Worm (Caenorhabditis elegans) whole organism, L4 larva: ENCODE results near the gene try-9.

Experiments used
- T20F7.1 ChIP-seq: fragments of 200-800 bp; sonication (Bioruptor generic); optimal IDR thresholded peaks from 2 replicates; lab custom pipeline; 2018; ENCODE audit warnings: mild to moderate bottlenecking, missing genetic modification characterization, missing compliant biosample characterization
- T26A8.4 ChIP-seq: fragments of 200-800 bp; sonication (Bioruptor generic); IDR thresholded peaks from 2 replicates; pipeline ENCODE4 v1.3.6; 2022; ENCODE audit warnings: missing genetic modification characterization, missing compliant biosample characterization
- Y105C5A.15 ChIP-seq: fragments of 200-800 bp; sonication (Bioruptor generic); IDR thresholded peaks from 2 replicates; pipeline ENCODE4 v1.3.6; 2022; ENCODE audit warnings: missing genetic modification characterization, missing compliant biosample characterization
- aha-1 ChIP-seq: fragments of 150-350 bp; peaks from one replicate; lab custom pipeline; 2014; ENCODE audit warnings: missing biosample characterization, missing genetic modification characterization
- ama-1 ChIP-seq: fragments of 150-350 bp; optimal IDR thresholded peaks from 2 replicates; lab custom pipeline; 2014; ENCODE audit warnings: inconsistent platforms, mixed read lengths
- ceh-62 ChIP-seq: sonication (generic microtip); optimal IDR thresholded peaks from 2 replicates; lab custom pipeline; 2017; ENCODE audit warnings: missing biosample characterization, missing genetic modification characterization
- ces-1 ChIP-seq: fragments of 150-350 bp; sonication (generic microtip); optimal IDR thresholded peaks from 4 replicates; lab custom pipeline; 2014; ENCODE audit warnings: missing biosample characterization, missing genetic modification reagents, missing genetic modification characterization
- dmd-6 ChIP-seq: fragments of 200-800 bp; sonication (Bioruptor generic); IDR thresholded peaks from 2 replicates; pipeline ENCODE4 v1.3.6; 2022; ENCODE audit warnings: missing genetic modification reagents, missing genetic modification characterization, missing compliant biosample characterization
- dmd-8 ChIP-seq: fragments of 200-800 bp; sonication (Bioruptor generic); IDR thresholded peaks from 2 replicates; pipeline ENCODE4 v1.3.6; 2022; ENCODE audit warnings: missing genetic modification characterization, missing compliant biosample characterization
- dpl-1 ChIP-seq: fragments of 150-350 bp; optimal IDR thresholded peaks from 2 replicates; lab custom pipeline; 2014; ENCODE audit warnings: missing biosample characterization, missing genetic modification reagents, missing genetic modification characterization
- egl-43 ChIP-seq: fragments of 200-800 bp; sonication (Bioruptor generic); IDR thresholded peaks from 2 replicates; pipeline ENCODE4 v1.3.6; 2022; ENCODE audit warnings: missing genetic modification reagents, missing genetic modification characterization, missing compliant biosample characterization
- fkh-10 ChIP-seq: fragments of 150-350 bp; optimal IDR thresholded peaks from 2 replicates; lab custom pipeline; 2014; ENCODE audit warnings: missing biosample characterization, missing genetic modification reagents, missing genetic modification characterization
- gei-8 ChIP-seq: fragments of 200-800 bp; sonication (Bioruptor generic); optimal IDR thresholded peaks from 2 replicates; lab custom pipeline; 2018; ENCODE audit warnings: mild to moderate bottlenecking, missing genetic modification characterization, missing compliant biosample characterization
- hif-1 ChIP-seq, 2 experiments: sonication (generic microtip); optimal IDR thresholded peaks; 2 replicates each; lab custom pipeline; 2016 to 2017; ENCODE audit warnings: missing compliant biosample characterization in 2 of 2, missing genetic modification characterization in 2 of 2, missing genetic modification reagents in 2 of 2, missing genotype in 2 of 2, mild to moderate bottlenecking in 1 of 2
- hmg-1.1 ChIP-seq: fragments of 200-800 bp; sonication (Bioruptor generic); IDR thresholded peaks from 2 replicates; pipeline ENCODE4 v1.3.6; 2022; ENCODE audit warnings: missing genetic modification reagents, missing genetic modification characterization, missing compliant biosample characterization
- jun-1 ChIP-seq: fragments of 150-350 bp; optimal IDR thresholded peaks from 2 replicates; lab custom pipeline; 2014; ENCODE audit warnings: missing biosample characterization, missing genetic modification reagents, missing genetic modification characterization
- lim-7 ChIP-seq: fragments of 200-800 bp; sonication (Bioruptor generic); IDR thresholded peaks from 2 replicates; pipeline ENCODE4 v1.3.6; 2022; ENCODE audit warnings: missing genetic modification characterization, missing compliant biosample characterization
- lin-39 ChIP-seq: fragments of 150-350 bp; optimal IDR thresholded peaks from 2 replicates; lab custom pipeline; 2014; ENCODE audit warnings: missing biosample characterization, missing genetic modification reagents, missing genetic modification characterization
- mdl-1 ChIP-seq, 2 experiments: fragments of 150-350 bp in 1 of 2; sonication (generic microtip) in 1 of 2; optimal IDR thresholded peaks; 2 replicates each; lab custom pipeline; 2014 to 2017; ENCODE audit warnings: missing biosample characterization in 2 of 2, missing genetic modification characterization in 2 of 2
- mep-1 ChIP-seq: fragments of 150-350 bp; sonication (generic microtip); optimal IDR thresholded peaks from 3 replicates; lab custom pipeline; 2014; ENCODE audit warnings: missing biosample characterization, missing genetic modification characterization
- mxl-3 ChIP-seq: fragments of 200-800 bp; sonication (Bioruptor generic); optimal IDR thresholded peaks from 2 replicates; lab custom pipeline; 2018; ENCODE audit warnings: mild to moderate bottlenecking, missing genetic modification characterization, missing compliant biosample characterization
- nhr-102 ChIP-seq: sonication (generic microtip); optimal IDR thresholded peaks from 2 replicates; lab custom pipeline; 2016; ENCODE audit warnings: mild to moderate bottlenecking, missing genetic modification characterization, moderate library complexity, missing compliant biosample characterization
- nhr-11 ChIP-seq: fragments of 150-350 bp; optimal IDR thresholded peaks from 2 replicates; lab custom pipeline; 2014; ENCODE audit warnings: missing biosample characterization, missing genetic modification characterization
- nhr-111 ChIP-seq: fragments of 200-800 bp; sonication (Bioruptor generic); optimal IDR thresholded peaks from 2 replicates; lab custom pipeline; 2018; ENCODE audit warnings: mild to moderate bottlenecking, missing genetic modification characterization, missing compliant biosample characterization
- nhr-25 ChIP-seq: sonication (generic microtip); optimal IDR thresholded peaks from 2 replicates; lab custom pipeline; 2017; ENCODE audit warnings: missing genetic modification characterization, mild to moderate bottlenecking, missing compliant biosample characterization, antibody characterized with exemption, moderate library complexity, borderline replicate concordance; ENCODE audit not compliant: insufficient read depth
- nhr-28 ChIP-seq: fragments of 150-350 bp; optimal IDR thresholded peaks from 2 replicates; lab custom pipeline; 2014; ENCODE audit warnings: missing biosample characterization, missing genetic modification characterization
- nhr-77 ChIP-seq: fragments of 150-350 bp; optimal IDR thresholded peaks from 2 replicates; lab custom pipeline; 2014; ENCODE audit warnings: missing biosample characterization, missing genetic modification characterization
- pha-4 ChIP-seq, 2 experiments: fragments of 150-350 bp in 1 of 2; fragments of 200-800 bp in 1 of 2; sonication (Bioruptor generic) in 1 of 2; IDR thresholded peaks in 1 of 2; optimal IDR thresholded peaks in 1 of 2; 2 replicates each; pipeline versions ENCODE4 v1.3.6 to Lab custom; 2014 to 2022; ENCODE audit warnings: missing genetic modification characterization in 2 of 2, missing genetic modification reagents in 2 of 2, missing biosample characterization in 1 of 2, missing compliant biosample characterization in 1 of 2
- set-16 ChIP-seq: fragments of 200-800 bp; sonication (Bioruptor generic); IDR thresholded peaks from 2 replicates; pipeline ENCODE4 v1.3.6; 2022; ENCODE audit warnings: missing genetic modification reagents, missing genetic modification characterization, missing compliant biosample characterization
- skn-1 ChIP-seq: fragments of 150-350 bp; optimal IDR thresholded peaks from 2 replicates; lab custom pipeline; 2014; ENCODE audit warnings: missing biosample characterization, missing genetic modification characterization
- snpc-4 ChIP-seq: fragments of 150-350 bp; optimal IDR thresholded peaks from 2 replicates; lab custom pipeline; 2014; ENCODE audit warnings: missing biosample characterization, missing genetic modification characterization
- zfp-2 ChIP-seq: sonication (generic microtip); optimal IDR thresholded peaks from 2 replicates; lab custom pipeline; 2016; ENCODE audit warnings: mild to moderate bottlenecking, missing genetic modification characterization, missing compliant biosample characterization
- zfp-3 ChIP-seq: fragments of 200-800 bp; sonication (Bioruptor generic); conservative IDR thresholded peaks from 2 replicates; pipeline ENCODE4 v1.3.6; 2022; ENCODE audit warnings: missing genetic modification reagents, missing genetic modification characterization, missing compliant biosample characterization
- zip-2 ChIP-seq: fragments of 150-350 bp; optimal IDR thresholded peaks from 2 replicates; lab custom pipeline; 2014; ENCODE audit warnings: missing biosample characterization, missing genetic modification characterization

Gene try-9

ce11 chrII:4383306-4383705 is 15.3 kb downstream of the try-9 start, which contains the start of gene fkh-6:
Gene fkh-6 (minus strand): TSS chrII:4383406.
- no peak for TF ChIP-seq mep-1 (tag; lab: Kevin White, UChicago)
- TF ChIP-seq zip-2 (tag; lab: Kevin White, UChicago) = no peak
- TF ChIP-seq jun-1 = no peak
- TF ChIP-seq nhr-11 (tag; lab: Kevin White, UChicago) = no peak
- no peak for TF ChIP-seq ama-1 (lab: Kevin White, UChicago)
- TF ChIP-seq Y105C5A.15 (GFP tag; lab: Robert Waterston, UW) = no peak
- TF ChIP-seq skn-1 = no peak

DNA sequence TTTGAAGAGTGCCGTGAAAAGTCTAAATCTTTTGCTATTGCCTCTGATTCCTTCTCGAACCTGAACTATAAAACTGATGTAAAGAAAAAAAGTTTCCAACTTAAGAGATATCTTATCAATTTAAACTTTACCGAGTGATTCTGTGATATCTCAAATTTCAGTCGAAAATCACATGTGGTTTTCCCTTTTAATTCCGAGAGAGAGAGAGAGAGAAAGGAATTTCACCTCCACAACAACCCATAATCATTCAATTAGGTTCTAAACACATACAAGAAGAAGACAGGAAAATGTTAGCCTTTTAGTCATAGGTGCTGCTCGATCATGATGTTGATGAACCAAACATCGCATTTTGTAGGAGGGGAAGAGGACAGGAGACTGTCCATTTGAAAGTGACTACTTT is 23.0 kb downstream of the try-9 start:
- TF ChIP-seq pha-4 (GFP tag; IDR thresholded peaks at IDR 0.05; lab: Robert Waterston, UW) (no peak), pha-4 (tag; optimal IDR thresholded peaks at IDR 0.05; lab: Kevin White, UChicago) (no peak), egl-43 (no peak), hif-1 (tag; optimal IDR thresholded peaks at IDR 0.05; lab: Kevin White, UChicago) (no peak)

ce11 chrII:4392526-4393057 is 24.6 kb downstream of the try-9 start, which contains the start of gene mlt-7:
Gene mlt-7 (plus strand): TSS chrII:4393007.
- no peak for TF ChIP-seq zfp-2 (tag; lab: Kevin White, UChicago)
- peak; percentile 25 for TF ChIP-seq mep-1 (tag; lab: Kevin White, UChicago)
- no peak for TF ChIP-seq gei-8 (GFP tag; lab: Kevin White, UChicago)
- 0 out of 2 replicates have a peak, but pooled peaks have one; percentile 12 for TF ChIP-seq set-16 (GFP tag; lab: Robert Waterston, UW)
- TF ChIP-seq hmg-1.1 (GFP tag; lab: Robert Waterston, UW) = 0 out of 2 replicates have a peak, but pooled peaks have one; percentile 25
- peak; percentile 84 for TF ChIP-seq mxl-3 (GFP tag; lab: Kevin White, UChicago)
- TF ChIP-seq nhr-25 (tag; lab: Kevin White, UChicago) = peak; percentile 66

ce11 chrII:4394438-4394837 is 26.4 kb downstream of the try-9 start:
- TF ChIP-seq nhr-111 (GFP tag; lab: Kevin White, UChicago) = no peak
- no peak for TF ChIP-seq ces-1 (GFP tag; lab: Kevin White, UChicago)
- TF ChIP-seq nhr-28 (tag; lab: Kevin White, UChicago) = no peak
- no peak for TF ChIP-seq hif-1 (tag; optimal IDR thresholded peaks at IDR 0.05; lab: Kevin White, UChicago)
- TF ChIP-seq dpl-1 (GFP tag; lab: Kevin White, UChicago) = no peak
- peak; percentile 65 for TF ChIP-seq aha-1 (tag; lab: Kevin White, UChicago)
- TF ChIP-seq snpc-4 (tag; lab: Kevin White, UChicago) = no peak
- no peak for TF ChIP-seq dmd-6
- TF ChIP-seq lim-7 (GFP tag; lab: Robert Waterston, UW) = no peak
- TF ChIP-seq nhr-77 = no peak
- no peak for TF ChIP-seq lin-39 (tag; lab: Kevin White, UChicago)
- TF ChIP-seq dmd-8 = no peak
- no peak for TF ChIP-seq T26A8.4 (GFP tag; lab: Robert Waterston, UW)
- TF ChIP-seq jun-1 = no peak
- no peak for TF ChIP-seq ceh-62 (tag; lab: Kevin White, UChicago)
- no peak for TF ChIP-seq fkh-10 (GFP tag; lab: Kevin White, UChicago)
- peak in 1 of 2 experiments; percentile 0 for TF ChIP-seq mdl-1 (tag; optimal IDR thresholded peaks at IDR 0.05; lab: Kevin White, UChicago)
- TF ChIP-seq nhr-102 (tag; lab: Kevin White, UChicago) = no peak
- no peak for TF ChIP-seq T20F7.1 (GFP tag; lab: Kevin White, UChicago)
- no peak for TF ChIP-seq zfp-3 (GFP tag; lab: Robert Waterston, UW)
- peak; percentile 16 for TF ChIP-seq mxl-3 (GFP tag; lab: Kevin White, UChicago)
